Fruit fly (Drosophila melanogaster): Measurements from ENCODE around the gene CG2924.
A peak's percentile ranks its signal among the peaks of the same experiment; 100 is the strongest.

Gene CG2924

DNA sequence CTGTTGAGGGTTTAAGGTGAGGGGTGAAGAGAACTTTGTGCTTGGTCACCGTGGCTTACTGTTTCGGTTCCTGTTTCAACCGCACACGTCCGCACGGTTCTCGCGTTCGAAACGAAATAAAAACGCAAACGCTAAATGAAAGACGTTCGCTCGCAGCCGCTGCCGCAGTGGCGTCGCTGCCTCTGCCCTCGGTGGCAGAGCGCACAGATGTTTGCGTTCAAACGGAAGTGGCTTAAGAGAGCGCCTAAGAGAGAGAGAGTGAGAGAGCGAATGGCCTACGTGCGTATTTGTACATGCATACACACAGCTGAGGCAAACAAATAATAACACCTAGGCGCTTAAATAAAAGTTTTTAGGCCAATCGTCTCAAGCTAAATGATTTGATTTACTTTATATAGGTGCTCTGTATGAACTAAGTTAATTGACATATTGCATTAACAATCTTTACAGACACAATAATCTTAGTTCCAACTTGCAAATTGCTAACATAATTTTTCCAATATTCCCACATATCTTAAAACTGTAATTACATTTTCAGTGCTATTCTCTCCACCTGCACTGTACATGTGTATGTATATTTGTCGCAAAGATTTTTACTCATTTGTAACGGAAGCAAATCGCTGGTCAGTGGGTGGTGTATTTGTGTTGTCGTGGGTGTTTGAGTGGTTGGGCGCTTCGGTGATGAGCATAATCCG is 22.9 kb upstream of the CG2924 start, which contains the start of gene CG2865 (continued):
- TF ChIP-seq Gug (GFP tag; IDR thresholded peaks at IDR 0.05) (peak; percentile 55; the same call in 2 of the 4 replicates), CG12104 (GFP tag; optimal IDR thresholded peaks at IDR 0.05) (peak; percentile 94), CTCF (GFP tag; optimal IDR thresholded peaks at IDR 0.05) (peak; percentile 56), bab2 (GFP tag; optimal IDR thresholded peaks at IDR 0.05) (peak; percentile 86), gro (GFP tag; optimal IDR thresholded peaks at IDR 0.05) (peak; percentile 94), ap (GFP tag; IDR thresholded peaks at IDR 0.05) (peak; percentile 79), HLHmδ (GFP tag; optimal IDR thresholded peaks at IDR 0.05) (peak; percentile 53), inv (GFP tag; IDR thresholded peaks at IDR 0.05; ENCODE audit: partially characterized antibody) (peak; percentile 20; the same call in 1 of the 2 replicates), Atf3 (GFP tag; optimal IDR thresholded peaks at IDR 0.05) (peak; percentile 77), CG17912 (GFP tag; optimal IDR thresholded peaks at IDR 0.05) (peak; percentile 37), CG42726 (GFP tag; IDR thresholded peaks at IDR 0.05; ENCODE audit: partially characterized antibody) (peak; percentile 57; the same call in 1 of the 2 replicates), Nf-YC (tag; optimal IDR thresholded peaks at IDR 0.05) (peak; percentile 91), HHEX (GFP tag; optimal IDR thresholded peaks at IDR 0.05) (peak; percentile 95), Dip2 (GFP tag; IDR thresholded peaks at IDR 0.05) (peak; percentile 33; the same call in 1 of the 2 replicates), CG8359 (GFP tag; optimal IDR thresholded peaks at IDR 0.05; ENCODE audit: borderline replicate concordance) (peak; percentile 84), Sox100B (GFP tag; optimal IDR thresholded peaks at IDR 0.05) (peak; percentile 96), unpg (GFP tag; optimal IDR thresholded peaks at IDR 0.05) (peak; percentile 95), nerfin-1 (tag; optimal IDR thresholded peaks at IDR 0.05) (peak; percentile 96), CG15601 (tag; optimal IDR thresholded peaks at IDR 0.05) (peak; percentile 95), Xbp1 (GFP tag; optimal IDR thresholded peaks at IDR 0.05) (peak; percentile 91), Sry-δ (GFP tag; optimal IDR thresholded peaks at IDR 0.05) (peak; percentile 52), bigmax (GFP tag; optimal IDR thresholded peaks at IDR 0.05) (no peak), CG6854 (GFP tag; optimal IDR thresholded peaks at IDR 0.05) (peak; percentile 93), Fer1 (GFP tag; optimal IDR thresholded peaks at IDR 0.05) (peak; percentile 98), tup (GFP tag; optimal IDR thresholded peaks at IDR 0.05) (peak; percentile 70), CG12391 (tag; optimal IDR thresholded peaks at IDR 0.05) (peak; percentile 96), CG17385 (GFP tag; optimal IDR thresholded peaks at IDR 0.05) (peak; percentile 94), CG12769 (tag; optimal IDR thresholded peaks at IDR 0.05) (peak; percentile 94), sc (optimal IDR thresholded peaks at IDR 0.05) (no peak), sc (GFP tag; optimal IDR thresholded peaks at IDR 0.05) (peak; percentile 87), Dad (GFP tag; optimal IDR thresholded peaks at IDR 0.05) (peak; percentile 86), Kr (GFP tag; optimal IDR thresholded peaks at IDR 0.05) (no peak), Dp (GFP tag; optimal IDR thresholded peaks at IDR 0.05) (peak; percentile 13), CG10431 (GFP tag; optimal IDR thresholded peaks at IDR 0.05) (peak; percentile 88), CG9215 (GFP tag; IDR thresholded peaks at IDR 0.05) (peak; percentile 86), CG11723 (GFP tag; optimal IDR thresholded peaks at IDR 0.05) (peak; percentile 88), BtbVII (GFP tag; optimal IDR thresholded peaks at IDR 0.05) (peak; percentile 97), hth (optimal IDR thresholded peaks at IDR 0.05) (no peak), Mrtf (GFP tag; IDR thresholded peaks at IDR 0.05) (peak; percentile 87), Doc2 (GFP tag; IDR thresholded peaks at IDR 0.05) (no peak), aop (GFP tag; IDR thresholded peaks at IDR 0.05) (no peak), CG17829 (tag; optimal IDR thresholded peaks at IDR 0.05) (peak; percentile 95), Jarid2 (GFP tag; optimal IDR thresholded peaks at IDR 0.05) (peak; percentile 93), crol (GFP tag; IDR thresholded peaks at IDR 0.05) (peak; percentile 94), CG2129 (GFP tag; IDR thresholded peaks at IDR 0.05; ENCODE audit: partially characterized antibody) (no peak), CG13624 (GFP tag; optimal IDR thresholded peaks at IDR 0.05) (peak; percentile 96), pita (GFP tag; optimal IDR thresholded peaks at IDR 0.05) (no peak), so (GFP tag; IDR thresholded peaks at IDR 0.05) (peak; percentile 90), bsh (GFP tag; optimal IDR thresholded peaks at IDR 0.05) (peak; percentile 87 to 95), CG9797 (GFP tag; optimal IDR thresholded peaks at IDR 0.05) (peak; percentile 11)

Data from whole organism, embryonic.